Fruit fly (Drosophila melanogaster) S2 (cell line): ENCODE data around the gene vilya.

Experiments used
- CG8478 ChIP-seq: fragments of >200 bp; optimal IDR thresholded peaks from 2 replicates; lab custom pipeline; 2018
- CTCF ChIP-seq, 2 experiments: fragments of >200 bp; optimal IDR thresholded peaks; 2 replicates each; lab custom pipeline; 2018

- TF ChIP-seq CG8478 (lab: Kevin White, UChicago) (no peak), CTCF (optimal IDR thresholded peaks at IDR 0.05; lab: Kevin White, UChicago) (no peak)
Observed at dm6 chrX:2720122-2720521, 6.4 kb upstream of the vilya start, which contains the start of gene CG2701.
